Worm (Caenorhabditis elegans): Measurements from ENCODE around the gene dmd-7.

dmd-7 gene

DNA sequence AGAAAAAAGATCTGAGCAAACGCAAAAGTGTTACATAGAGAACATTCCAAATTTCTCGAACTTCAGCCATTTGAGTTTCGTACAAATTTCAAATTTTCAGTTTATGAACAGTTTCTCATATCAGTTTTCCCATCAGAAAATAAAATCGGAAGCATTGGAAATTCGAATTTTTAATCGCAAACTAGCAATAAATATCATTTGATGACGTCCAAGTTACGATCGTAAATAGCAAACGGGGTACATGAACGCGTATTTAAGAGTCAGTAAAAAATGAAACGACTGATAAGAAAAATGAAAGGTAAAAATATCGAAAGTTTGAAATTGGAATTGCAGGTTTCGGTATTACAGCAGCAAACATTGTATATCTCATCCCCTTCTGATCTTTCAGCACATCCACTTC lies 44.6 kb downstream of the dmd-7 start:
- TF ChIP-seq tab-1 (GFP tag; IDR thresholded peaks at IDR 0.05): no peak
- TF ChIP-seq flt-1 (GFP tag; IDR thresholded peaks at IDR 0.05): no peak
- TF ChIP-seq ztf-23 (GFP tag; IDR thresholded peaks at IDR 0.05): no peak
- no peak for TF ChIP-seq klf-2 (GFP tag; conservative IDR thresholded peaks at IDR 0.05)
- TF ChIP-seq ztf-29 (GFP tag; IDR thresholded peaks at IDR 0.05): no peak
- TF ChIP-seq cog-1 (tag; optimal IDR thresholded peaks at IDR 0.05): no peak
- TF ChIP-seq med-1 (GFP tag; optimal IDR thresholded peaks at IDR 0.05; ENCODE audit: insufficient read depth): no peak
- TF ChIP-seq T22C8.4 (GFP tag; IDR thresholded peaks at IDR 0.05): no peak
- no peak for TF ChIP-seq ref-1 (GFP tag; conservative IDR thresholded peaks at IDR 0.05)

DNA sequence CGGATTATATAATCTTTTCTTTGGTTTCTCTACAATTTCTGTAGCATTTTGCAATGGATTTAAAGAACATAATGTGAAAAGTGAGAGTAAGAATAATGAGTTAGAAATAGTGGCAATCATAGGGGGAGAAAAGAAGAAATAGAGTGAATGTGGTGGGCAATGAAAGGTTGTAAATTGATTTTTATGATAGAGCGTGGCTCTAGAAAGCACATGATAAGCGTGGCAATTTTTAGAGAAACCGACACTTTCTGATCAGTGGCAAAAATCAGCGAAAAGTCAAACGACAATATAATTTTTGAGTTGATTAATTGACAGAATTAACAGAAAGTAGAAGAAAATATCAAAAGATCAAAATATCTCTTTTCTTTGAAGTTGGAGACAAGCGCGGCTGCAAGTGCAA lies 45.7 kb downstream of the dmd-7 start, which contains the start of gene K12B6.9:
K12B6.9 (minus strand) TSS at position 266 of the 400 bp plus-strand sequence.
- TF ChIP-seq tab-1 (GFP tag; IDR thresholded peaks at IDR 0.05): no peak
- TF ChIP-seq flt-1 (GFP tag; IDR thresholded peaks at IDR 0.05): no peak
- no peak for TF ChIP-seq ztf-23 (GFP tag; IDR thresholded peaks at IDR 0.05)
- no peak for TF ChIP-seq ref-1 (GFP tag; conservative IDR thresholded peaks at IDR 0.05)
- TF ChIP-seq T22C8.4 (GFP tag; IDR thresholded peaks at IDR 0.05): no peak
- TF ChIP-seq cog-1 (tag; optimal IDR thresholded peaks at IDR 0.05): no peak
- no peak for TF ChIP-seq ztf-29 (GFP tag; IDR thresholded peaks at IDR 0.05)
- TF ChIP-seq klf-2 (GFP tag; conservative IDR thresholded peaks at IDR 0.05): no peak
- TF ChIP-seq med-1 (GFP tag; optimal IDR thresholded peaks at IDR 0.05; ENCODE audit: insufficient read depth): no peak

- TF ChIP-seq klf-2 (GFP tag; conservative IDR thresholded peaks at IDR 0.05): no peak
- TF ChIP-seq cog-1 (tag; optimal IDR thresholded peaks at IDR 0.05): no peak
Measured at ce11 chrV:6301046-6301445, 54.3 kb downstream of the dmd-7 start.

Data from whole organism, midembryonic.